Worm (Caenorhabditis elegans) whole organism, L4 larva: ENCODE data around the gene F32D8.1.

Experiments used
- D1046.2 ChIP-seq: fragments of 200-800 bp; sonication (Bioruptor generic); IDR thresholded peaks from 2 replicates; pipeline ENCODE4 v1.3.6; 2022; ENCODE audit warnings: missing genetic modification characterization, missing compliant biosample characterization
- F10B5.3 ChIP-seq: sonication (generic microtip); optimal IDR thresholded peaks from 2 replicates; lab custom pipeline; 2016; ENCODE audit warnings: mild to moderate bottlenecking, missing genetic modification characterization, missing compliant biosample characterization
- F37D6.2 ChIP-seq: sonication (generic microtip); optimal IDR thresholded peaks from 2 replicates; lab custom pipeline; 2016; ENCODE audit warnings: mild to moderate bottlenecking, missing genetic modification characterization, missing compliant biosample characterization
- F44E2.7 ChIP-seq: fragments of 200-800 bp; sonication (Bioruptor generic); IDR thresholded peaks from 2 replicates; pipeline ENCODE4 v2.1.2; 2022; ENCODE audit warnings: missing genetic modification characterization, missing compliant biosample characterization
- F49E8.2 ChIP-seq: sonication (generic microtip); optimal IDR thresholded peaks from 2 replicates; lab custom pipeline; 2016; ENCODE audit warnings: missing compliant biosample characterization, mild to moderate bottlenecking, missing genetic modification characterization, borderline replicate concordance
- R02D3.7 ChIP-seq: fragments of 150-350 bp; sonication (generic microtip); optimal IDR thresholded peaks from 3 replicates; lab custom pipeline; 2014; ENCODE audit warnings: missing biosample characterization, missing genetic modification characterization
- T20F7.1 ChIP-seq: fragments of 200-800 bp; sonication (Bioruptor generic); optimal IDR thresholded peaks from 2 replicates; lab custom pipeline; 2018; ENCODE audit warnings: mild to moderate bottlenecking, missing genetic modification characterization, missing compliant biosample characterization
- Y75B8A.6 ChIP-seq: fragments of 200-800 bp; sonication (Bioruptor generic); IDR thresholded peaks from 2 replicates; pipeline ENCODE4 v1.3.6; 2022; ENCODE audit warnings: missing genetic modification reagents, missing genetic modification characterization, missing compliant biosample characterization
- aha-1 ChIP-seq: fragments of 150-350 bp; peaks from one replicate; lab custom pipeline; 2014; ENCODE audit warnings: missing biosample characterization, missing genetic modification characterization
- aly-2 ChIP-seq: sonication (generic microtip); optimal IDR thresholded peaks from 2 replicates; lab custom pipeline; 2018; ENCODE audit warnings: missing biosample characterization, missing genetic modification characterization
- ama-1 ChIP-seq: fragments of 150-350 bp; optimal IDR thresholded peaks from 2 replicates; lab custom pipeline; 2014; ENCODE audit warnings: inconsistent platforms, mixed read lengths
- ceh-28 ChIP-seq: fragments of 150-350 bp; optimal IDR thresholded peaks from 2 replicates; lab custom pipeline; 2014; ENCODE audit warnings: missing biosample characterization, missing genetic modification reagents, missing genetic modification characterization
- ceh-32 ChIP-seq: sonication (generic microtip); optimal IDR thresholded peaks from 2 replicates; lab custom pipeline; 2016; ENCODE audit warnings: mild to moderate bottlenecking, missing genetic modification characterization, missing compliant biosample characterization; ENCODE audit not compliant: poor library complexity
- ctbp-1 ChIP-seq: fragments of 200-800 bp; sonication (Bioruptor generic); IDR thresholded peaks from 2 replicates; pipeline ENCODE4 v1.3.6; 2022; ENCODE audit warnings: missing genetic modification reagents, missing genetic modification characterization, missing compliant biosample characterization
- daf-16 ChIP-seq, 3 experiments: sonication (generic microtip); optimal IDR thresholded peaks; 2 replicates each; lab custom pipeline; 2016 to 2017; ENCODE audit warnings: missing genetic modification characterization in 3 of 3, missing genetic modification reagents in 3 of 3, mild to moderate bottlenecking in 2 of 3, missing compliant biosample characterization in 2 of 3, missing biosample characterization in 1 of 3, moderate library complexity in 1 of 3
- daf-19 ChIP-seq: fragments of 200-800 bp; sonication (Bioruptor generic); conservative IDR thresholded peaks from 2 replicates; pipeline ENCODE4 v1.3.6; 2022; ENCODE audit warnings: missing genetic modification characterization, missing compliant biosample characterization
- daf-8 ChIP-seq: fragments of 200-800 bp; sonication (Bioruptor generic); IDR thresholded peaks from 2 replicates; pipeline ENCODE4 v1.3.6; 2022; ENCODE audit warnings: missing genetic modification characterization, missing compliant biosample characterization
- dmd-9 ChIP-seq: fragments of 200-800 bp; sonication (Bioruptor generic); IDR thresholded peaks from 2 replicates; pipeline ENCODE4 v1.3.6; 2022; ENCODE audit warnings: missing genetic modification reagents, missing genetic modification characterization, missing compliant biosample characterization
- duxl-1 ChIP-seq: sonication (generic microtip); optimal IDR thresholded peaks from 2 replicates; lab custom pipeline; 2016; ENCODE audit warnings: mild to moderate bottlenecking, missing genetic modification characterization, moderate library complexity, missing compliant biosample characterization; ENCODE audit not compliant: poor library complexity
- fos-1 ChIP-seq: fragments of 150-350 bp; optimal IDR thresholded peaks from 2 replicates; lab custom pipeline; 2014; ENCODE audit warnings: missing biosample characterization, missing genetic modification characterization
- gei-8 ChIP-seq: fragments of 200-800 bp; sonication (Bioruptor generic); optimal IDR thresholded peaks from 2 replicates; lab custom pipeline; 2018; ENCODE audit warnings: mild to moderate bottlenecking, missing genetic modification characterization, missing compliant biosample characterization
- hlh-11 ChIP-seq: fragments of 200-800 bp; sonication (Bioruptor generic); optimal IDR thresholded peaks from 2 replicates; lab custom pipeline; 2018; ENCODE audit warnings: mild to moderate bottlenecking, missing genetic modification characterization, missing compliant biosample characterization
- hlh-30 ChIP-seq: sonication (generic microtip); optimal IDR thresholded peaks from 2 replicates; lab custom pipeline; 2017; ENCODE audit warnings: antibody characterized with exemption, mild to moderate bottlenecking, missing genetic modification characterization, missing compliant biosample characterization; ENCODE audit not compliant: insufficient read depth
- hmg-1.1 ChIP-seq: fragments of 200-800 bp; sonication (Bioruptor generic); IDR thresholded peaks from 2 replicates; pipeline ENCODE4 v1.3.6; 2022; ENCODE audit warnings: missing genetic modification reagents, missing genetic modification characterization, missing compliant biosample characterization
- jun-1 ChIP-seq: fragments of 150-350 bp; optimal IDR thresholded peaks from 2 replicates; lab custom pipeline; 2014; ENCODE audit warnings: missing biosample characterization, missing genetic modification reagents, missing genetic modification characterization
- lin-1 ChIP-seq: fragments of 200-800 bp; sonication (Bioruptor generic); IDR thresholded peaks from 2 replicates; pipeline ENCODE4 v1.3.6; 2022; ENCODE audit warnings: missing genetic modification reagents, missing genetic modification characterization, missing compliant biosample characterization
- lin-15B ChIP-seq: fragments of 150-350 bp; sonication (generic microtip); optimal IDR thresholded peaks from 3 replicates; lab custom pipeline; 2014; ENCODE audit warnings: missing biosample characterization, missing genetic modification characterization
- mdt-29 ChIP-seq: fragments of 200-800 bp; sonication (Bioruptor generic); IDR thresholded peaks from 2 replicates; pipeline ENCODE4 v1.3.6; 2022; ENCODE audit warnings: missing genetic modification reagents, missing genetic modification characterization, missing compliant biosample characterization
- mep-1 ChIP-seq: fragments of 150-350 bp; sonication (generic microtip); optimal IDR thresholded peaks from 3 replicates; lab custom pipeline; 2014; ENCODE audit warnings: missing biosample characterization, missing genetic modification characterization
- mes-2 ChIP-seq: sonication (generic microtip); optimal IDR thresholded peaks from 2 replicates; lab custom pipeline; 2016; ENCODE audit warnings: missing genotype, mild to moderate bottlenecking, missing genetic modification characterization, missing compliant biosample characterization; ENCODE audit not compliant: poor library complexity, severe bottlenecking
- mxl-2 ChIP-seq: fragments of 200-800 bp; sonication (Bioruptor generic); conservative IDR thresholded peaks from 2 replicates; pipeline ENCODE4 v1.3.6; 2022; ENCODE audit warnings: missing genetic modification reagents, missing genetic modification characterization, missing compliant biosample characterization
- nhr-102 ChIP-seq: sonication (generic microtip); optimal IDR thresholded peaks from 2 replicates; lab custom pipeline; 2016; ENCODE audit warnings: mild to moderate bottlenecking, missing genetic modification characterization, moderate library complexity, missing compliant biosample characterization
- nhr-11 ChIP-seq: fragments of 150-350 bp; optimal IDR thresholded peaks from 2 replicates; lab custom pipeline; 2014; ENCODE audit warnings: missing biosample characterization, missing genetic modification characterization
- nhr-42 ChIP-seq: fragments of 200-800 bp; sonication (Bioruptor generic); IDR thresholded peaks from 2 replicates; pipeline ENCODE4 v1.3.6; 2022; ENCODE audit warnings: missing genetic modification characterization, missing compliant biosample characterization
- nhr-76 ChIP-seq: fragments of 150-350 bp; optimal IDR thresholded peaks from 2 replicates; lab custom pipeline; 2014; ENCODE audit warnings: missing biosample characterization, missing genetic modification characterization
- nhr-77 ChIP-seq: fragments of 150-350 bp; optimal IDR thresholded peaks from 2 replicates; lab custom pipeline; 2014; ENCODE audit warnings: missing biosample characterization, missing genetic modification characterization
- pha-4 ChIP-seq, 2 experiments: fragments of 150-350 bp in 1 of 2; fragments of 200-800 bp in 1 of 2; sonication (Bioruptor generic) in 1 of 2; IDR thresholded peaks in 1 of 2; optimal IDR thresholded peaks in 1 of 2; 2 replicates each; pipeline versions ENCODE4 v1.3.6 to Lab custom; 2014 to 2022; ENCODE audit warnings: missing genetic modification characterization in 2 of 2, missing genetic modification reagents in 2 of 2, missing biosample characterization in 1 of 2, missing compliant biosample characterization in 1 of 2
- php-3 ChIP-seq: fragments of 200-800 bp; sonication (Bioruptor generic); IDR thresholded peaks from 2 replicates; pipeline ENCODE4 v1.3.6; 2022; ENCODE audit warnings: missing genetic modification reagents, missing genetic modification characterization, missing compliant biosample characterization
- saeg-2 ChIP-seq: fragments of 200-800 bp; sonication (Bioruptor generic); IDR thresholded peaks from 2 replicates; pipeline ENCODE4 v1.3.6; 2022; ENCODE audit warnings: missing genetic modification reagents, missing genetic modification characterization, missing compliant biosample characterization
- set-16 ChIP-seq: fragments of 200-800 bp; sonication (Bioruptor generic); IDR thresholded peaks from 2 replicates; pipeline ENCODE4 v1.3.6; 2022; ENCODE audit warnings: missing genetic modification reagents, missing genetic modification characterization, missing compliant biosample characterization
- skn-1 ChIP-seq: fragments of 150-350 bp; optimal IDR thresholded peaks from 2 replicates; lab custom pipeline; 2014; ENCODE audit warnings: missing biosample characterization, missing genetic modification characterization
- spr-3 ChIP-seq: fragments of 200-800 bp; sonication (Bioruptor generic); optimal IDR thresholded peaks from 2 replicates; lab custom pipeline; 2018; ENCODE audit warnings: mild to moderate bottlenecking, missing genetic modification characterization, missing compliant biosample characterization
- tra-1 ChIP-seq: fragments of 200-800 bp; sonication (Bioruptor generic); IDR thresholded peaks from 2 replicates; pipeline ENCODE4 v1.3.6; 2022; ENCODE audit warnings: missing genetic modification reagents, missing genetic modification characterization, missing compliant biosample characterization
- zfp-2 ChIP-seq: sonication (generic microtip); optimal IDR thresholded peaks from 2 replicates; lab custom pipeline; 2016; ENCODE audit warnings: mild to moderate bottlenecking, missing genetic modification characterization, missing compliant biosample characterization
- zfp-3 ChIP-seq: fragments of 200-800 bp; sonication (Bioruptor generic); conservative IDR thresholded peaks from 2 replicates; pipeline ENCODE4 v1.3.6; 2022; ENCODE audit warnings: missing genetic modification reagents, missing genetic modification characterization, missing compliant biosample characterization
- ztf-11 ChIP-seq: fragments of 150-350 bp; optimal IDR thresholded peaks from 2 replicates; lab custom pipeline; 2014; ENCODE audit warnings: missing biosample characterization, missing genetic modification characterization

F32D8.1 gene

DNA sequence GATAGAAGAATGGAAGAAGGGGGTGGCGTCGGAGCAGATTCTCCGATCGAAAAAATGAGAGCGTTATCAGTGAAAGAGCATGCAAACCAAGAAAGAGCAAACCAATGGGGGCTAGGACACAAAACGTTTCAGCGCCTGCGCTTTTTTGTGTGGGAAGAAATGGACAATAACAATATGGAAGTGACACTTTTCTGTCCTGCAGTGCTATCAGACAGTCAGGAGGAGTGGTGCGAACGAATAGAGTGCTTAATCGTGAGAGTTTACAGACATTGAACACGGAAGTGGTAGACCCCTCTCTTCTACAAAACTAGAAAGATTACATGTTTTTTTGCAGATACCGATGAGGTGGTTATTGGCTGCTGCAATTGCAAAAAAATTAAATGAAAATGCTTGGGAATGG is 25.3 kb upstream of the F32D8.1 start (continued):
- TF ChIP-seq saeg-2 (GFP tag; lab: Robert Waterston, UW): 0 out of 2 replicates have a peak, but pooled peaks have one; percentile 61
- TF ChIP-seq nhr-76: no peak
- TF ChIP-seq skn-1 (tag; lab: Kevin White, UChicago): no peak
- TF ChIP-seq lin-1: peak; percentile 77
- TF ChIP-seq dmd-9 (GFP tag; lab: Robert Waterston, UW): no peak
- TF ChIP-seq pha-4 (GFP tag; IDR thresholded peaks at IDR 0.05; lab: Robert Waterston, UW): no peak
- no peak for TF ChIP-seq pha-4 (tag; optimal IDR thresholded peaks at IDR 0.05; lab: Kevin White, UChicago)
- peak; percentile 42 for TF ChIP-seq jun-1 (tag; lab: Kevin White, UChicago)
- peak; percentile 59 for TF ChIP-seq nhr-77 (tag; lab: Kevin White, UChicago)
- peak in 1 of 2 experiments; percentile 44 for TF ChIP-seq daf-16 (GFP tag; optimal IDR thresholded peaks at IDR 0.05; lab: Kevin White, UChicago)
- TF ChIP-seq daf-16 (tag; optimal IDR thresholded peaks at IDR 0.05; lab: Kevin White, UChicago): peak; percentile 93

DNA sequence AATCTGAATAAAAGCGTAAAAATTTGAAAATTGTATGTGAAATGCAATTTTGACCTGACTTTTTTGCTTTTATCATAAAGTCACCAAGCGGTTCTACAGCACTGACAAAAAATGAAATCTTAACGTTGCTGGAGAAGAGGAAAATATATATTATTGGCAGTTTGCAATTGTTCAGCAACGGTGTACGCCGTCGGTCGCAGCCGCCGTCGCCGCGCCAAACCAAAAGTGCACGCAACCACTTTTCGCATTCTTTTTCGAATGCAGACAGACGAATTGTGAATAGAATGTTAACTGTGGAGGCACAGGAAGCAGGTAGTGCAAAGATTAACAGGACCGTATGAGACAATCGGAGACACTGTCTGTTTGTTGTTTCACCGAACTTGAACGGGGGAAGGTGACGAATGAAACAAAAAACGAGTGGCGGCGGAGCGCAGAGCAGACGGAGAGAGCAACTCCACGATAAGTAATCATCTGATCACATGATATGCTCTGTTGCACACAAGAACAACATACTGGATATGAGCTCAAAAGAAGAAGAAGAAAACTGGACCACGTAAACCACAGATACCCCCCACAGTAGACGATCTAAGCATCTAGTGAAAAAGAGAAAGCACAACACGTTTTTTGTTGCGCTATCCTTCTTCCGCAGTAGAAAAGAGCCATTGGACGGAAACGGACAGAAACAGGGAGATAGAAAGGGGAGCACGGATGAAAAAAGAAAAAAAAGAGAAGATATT is 23.6 kb upstream of the F32D8.1 start:
- TF ChIP-seq F10B5.3 (tag; lab: Kevin White, UChicago) (no peak), gei-8 (GFP tag; lab: Kevin White, UChicago) (peak; percentile 6), hlh-11 (peak; percentile 51), php-3 (GFP tag; lab: Robert Waterston, UW) (no peak), nhr-102 (tag; lab: Kevin White, UChicago) (no peak), daf-16 (GFP tag; optimal IDR thresholded peaks at IDR 0.05; lab: Kevin White, UChicago) (peak in 1 of 2 experiments; percentile 2), daf-16 (tag; optimal IDR thresholded peaks at IDR 0.05; lab: Kevin White, UChicago) (peak; percentile 24), nhr-11 (tag; lab: Kevin White, UChicago) (peak; percentile 72), daf-8 (GFP tag; lab: Robert Waterston, UW) (no peak), T20F7.1 (GFP tag; lab: Kevin White, UChicago) (no peak), pha-4 (GFP tag; IDR thresholded peaks at IDR 0.05; lab: Robert Waterston, UW) (peak; percentile 58; the same call in 1 of the 2 replicates), pha-4 (tag; optimal IDR thresholded peaks at IDR 0.05; lab: Kevin White, UChicago) (no peak), fos-1 (tag; lab: Kevin White, UChicago) (no peak), mes-2 (tag; lab: Kevin White, UChicago) (no peak), mep-1 (peak; percentile 17), skn-1 (tag; lab: Kevin White, UChicago) (no peak), zfp-2 (tag; lab: Kevin White, UChicago) (no peak), nhr-42 (GFP tag; lab: Robert Waterston, UW) (0 out of 2 replicates have a peak, but pooled peaks have one; percentile 50), F37D6.2 (no peak), ama-1 (no peak), daf-19 (GFP tag; lab: Robert Waterston, UW) (no peak), hlh-30 (tag; lab: Kevin White, UChicago) (peak; percentile 15), Y75B8A.6 (GFP tag; lab: Robert Waterston, UW) (no peak), F49E8.2 (tag; lab: Kevin White, UChicago) (no peak), aha-1 (tag; lab: Kevin White, UChicago) (peak; percentile 87), mxl-2 (GFP tag; lab: Robert Waterston, UW) (no peak), R02D3.7 (tag; lab: Kevin White, UChicago) (no peak), hmg-1.1 (GFP tag; lab: Robert Waterston, UW) (peak; percentile 41; the same call in 1 of the 2 replicates), nhr-76 (no peak), D1046.2 (GFP tag; lab: Robert Waterston, UW) (no peak), ceh-32 (tag; lab: Kevin White, UChicago) (no peak), ceh-28 (no peak), spr-3 (GFP tag; lab: Kevin White, UChicago) (no peak), mdt-29 (GFP tag; lab: Robert Waterston, UW) (no peak), duxl-1 (tag; lab: Kevin White, UChicago) (no peak), zfp-3 (GFP tag; lab: Robert Waterston, UW) (no peak), F44E2.7 (no peak), ctbp-1 (no peak), aly-2 (tag; lab: Kevin White, UChicago) (no peak), lin-15B (no peak), ztf-11 (tag; lab: Kevin White, UChicago) (no peak), set-16 (0 out of 2 replicates have a peak, but pooled peaks have one; percentile 5), tra-1 (GFP tag; lab: Robert Waterston, UW) (peak; percentile 21; the same call in 1 of the 2 replicates)
